Fruit fly (Drosophila melanogaster) whole organism, wandering third instar larva: ENCODE data around the gene Sod1.
A peak's percentile ranks its signal among the peaks of the same experiment; 100 is the strongest.

Experiments used
- Abd-B ChIP-seq: fragments of >200 bp; optimal IDR thresholded peaks from 2 replicates; lab custom pipeline; 2017; ENCODE audit warnings: missing biosample characterization, missing genetic modification characterization
- CG32264 ChIP-seq: fragments of 200-800 bp; sonication (Bioruptor generic); optimal IDR thresholded peaks from 2 replicates; lab custom pipeline; 2016; ENCODE audit warnings: missing biosample characterization, missing genetic modification characterization
- CG9705 ChIP-seq: fragments of 200-800 bp; sonication (Bioruptor generic); optimal IDR thresholded peaks from 2 replicates; lab custom pipeline; 2018; ENCODE audit warnings: missing biosample characterization, mild to moderate bottlenecking, missing genetic modification characterization
- CrebA ChIP-seq: fragments of 200-800 bp; sonication (Bioruptor generic); optimal IDR thresholded peaks from 2 replicates; lab custom pipeline; 2016; ENCODE audit warnings: missing biosample characterization, mild to moderate bottlenecking, missing genetic modification characterization, borderline replicate concordance
- Dfd ChIP-seq: fragments of >200 bp; optimal IDR thresholded peaks from 2 replicates; lab custom pipeline; 2017; ENCODE audit warnings: missing biosample characterization, missing genetic modification characterization
- Dif ChIP-seq: fragments of 200-275, 200-300 bp; sonication (Bioruptor generic); optimal IDR thresholded peaks from 2 replicates; lab custom pipeline; 2018; ENCODE audit warnings: missing biosample characterization, missing genetic modification characterization; ENCODE audit not compliant: partially characterized antibody
- GATAd ChIP-seq: sonication (Bioruptor generic); optimal IDR thresholded peaks from 2 replicates; lab custom pipeline; 2016; ENCODE audit warnings: missing biosample characterization, missing genetic modification characterization
- HLH106 ChIP-seq: fragments of 200-800 bp; optimal IDR thresholded peaks from 3 replicates; lab custom pipeline; 2019; ENCODE audit warnings: missing biosample characterization, mild to moderate bottlenecking, missing genetic modification characterization, moderate library complexity
- Hnf4 ChIP-seq: fragments of 200-800 bp; sonication (Bioruptor generic); optimal IDR thresholded peaks from 2 replicates; lab custom pipeline; 2016; ENCODE audit warnings: missing biosample characterization, mild to moderate bottlenecking, missing genetic modification characterization
- Hr78 ChIP-seq: fragments of >200 bp; optimal IDR thresholded peaks from 2 replicates; lab custom pipeline; 2017; ENCODE audit warnings: missing biosample characterization, missing genetic modification characterization
- Hr83 ChIP-seq: fragments of 200-300 bp; sonication (Bioruptor generic); optimal IDR thresholded peaks from 2 replicates; lab custom pipeline; 2016; ENCODE audit warnings: missing biosample characterization, mild to moderate bottlenecking, missing genetic modification characterization, moderate library complexity; ENCODE audit not compliant: poor library complexity, severe bottlenecking
- Jra ChIP-seq: sonication (Bioruptor generic); optimal IDR thresholded peaks from 2 replicates; lab custom pipeline; 2016; ENCODE audit warnings: missing biosample characterization, missing genetic modification characterization
- Mio ChIP-seq: sonication (Bioruptor generic); optimal IDR thresholded peaks from 2 replicates; lab custom pipeline; 2016; ENCODE audit warnings: missing biosample characterization, missing genetic modification characterization
- Myc ChIP-seq: fragments of >200 bp; optimal IDR thresholded peaks from 2 replicates; lab custom pipeline; 2017
- N ChIP-seq: fragments of >200 bp; optimal IDR thresholded peaks from 2 replicates; lab custom pipeline; 2018; ENCODE audit warnings: missing biosample characterization, missing external identifiers, missing genetic modification characterization
- OdsH ChIP-seq: fragments of 200-800 bp; sonication (Bioruptor generic); optimal IDR thresholded peaks from 2 replicates; lab custom pipeline; 2016; ENCODE audit warnings: missing biosample characterization, mild to moderate bottlenecking, missing genetic modification characterization
- Rel ChIP-seq, 2 experiments: fragments of 200-800 bp; sonication (Bioruptor generic) in 1 of 2; optimal IDR thresholded peaks; 2 replicates in 1 of 2; 3 replicates in 1 of 2; lab custom pipeline; 2016 to 2019; ENCODE audit warnings: mild to moderate bottlenecking in 2 of 2, missing biosample characterization in 2 of 2, missing genetic modification characterization in 2 of 2, moderate library complexity in 1 of 2
- Sp1 ChIP-seq: fragments of 200-800 bp; sonication (Bioruptor generic); optimal IDR thresholded peaks from 3 replicates; lab custom pipeline; 2019; ENCODE audit warnings: missing biosample characterization, mild to moderate bottlenecking, missing genetic modification characterization, moderate library complexity
- Vsx2 ChIP-seq: fragments of 200-300, 225-300 bp; sonication (Bioruptor generic); optimal IDR thresholded peaks from 2 replicates; lab custom pipeline; 2018; ENCODE audit warnings: missing biosample characterization, missing genetic modification characterization; ENCODE audit not compliant: partially characterized antibody
- br ChIP-seq: fragments of 200-800 bp; sonication (Bioruptor generic); optimal IDR thresholded peaks from 2 replicates; lab custom pipeline; 2016; ENCODE audit warnings: missing biosample characterization, missing genetic modification characterization
- brk ChIP-seq: fragments of 200-800 bp; sonication (Bioruptor generic); optimal IDR thresholded peaks from 2 replicates; lab custom pipeline; 2016; ENCODE audit warnings: missing biosample characterization, mild to moderate bottlenecking, missing genetic modification characterization
- dl ChIP-seq, 2 experiments: fragments of 175-275, 200-275 bp in 1 of 2; fragments of 200-275 bp in 1 of 2; sonication (Bioruptor generic); optimal IDR thresholded peaks; lab custom pipeline; 2018; ENCODE audit warnings: mild to moderate bottlenecking in 2 of 2, missing biosample characterization in 2 of 2, missing genetic modification characterization in 2 of 2, moderate library complexity in 2 of 2; ENCODE audit not compliant: partially characterized antibody in 2 of 2, insufficient read depth in 1 of 2
- dmrt93B ChIP-seq: fragments of 200-800 bp; sonication (Bioruptor generic); optimal IDR thresholded peaks from 2 replicates; lab custom pipeline; 2018; ENCODE audit warnings: missing biosample characterization, mild to moderate bottlenecking, missing genetic modification characterization
- dsf ChIP-seq: sonication (Bioruptor generic); optimal IDR thresholded peaks from 2 replicates; lab custom pipeline; 2016; ENCODE audit warnings: missing biosample characterization, missing genetic modification characterization, borderline replicate concordance
- ey ChIP-seq: fragments of 200-800 bp; sonication (Bioruptor generic); optimal IDR thresholded peaks from 2 replicates; lab custom pipeline; 2016; ENCODE audit warnings: missing biosample characterization, missing genetic modification characterization
- foxo ChIP-seq, 2 experiments: fragments of 200-800 bp; sonication (Bioruptor generic); optimal IDR thresholded peaks; 2 replicates in 1 of 2; 3 replicates in 1 of 2; lab custom pipeline; 2016 to 2017; ENCODE audit warnings: missing biosample characterization in 2 of 2, missing genetic modification characterization in 2 of 2
- fru ChIP-seq: fragments of 200-800 bp; sonication (Bioruptor generic); optimal IDR thresholded peaks from 3 replicates; lab custom pipeline; 2016; ENCODE audit warnings: missing biosample characterization, mild to moderate bottlenecking, missing genetic modification characterization
- h ChIP-seq: fragments of 200-800 bp; sonication (Bioruptor generic); optimal IDR thresholded peaks from 3 replicates; lab custom pipeline; 2016; ENCODE audit warnings: missing biosample characterization, mild to moderate bottlenecking, missing genetic modification characterization
- jim ChIP-seq: fragments of 175-275, 200-325 bp; sonication (Bioruptor generic); optimal IDR thresholded peaks from 2 replicates; lab custom pipeline; 2016; ENCODE audit warnings: missing biosample characterization, mild to moderate bottlenecking, missing genetic modification characterization
- lola ChIP-seq: fragments of >200 bp; optimal IDR thresholded peaks from 2 replicates; lab custom pipeline; 2017; ENCODE audit warnings: missing biosample characterization, missing genetic modification characterization
- pan ChIP-seq: fragments of >200 bp; optimal IDR thresholded peaks from 2 replicates; lab custom pipeline; 2017
- psq ChIP-seq: fragments of 200-800 bp; sonication (Bioruptor generic); optimal IDR thresholded peaks from 3 replicates; lab custom pipeline; 2017; ENCODE audit warnings: missing biosample characterization, mild to moderate bottlenecking, missing genetic modification characterization, moderate library complexity
- rgr ChIP-seq: fragments of 200-800 bp; sonication (Bioruptor generic); optimal IDR thresholded peaks from 3 replicates; lab custom pipeline; 2016; ENCODE audit warnings: missing biosample characterization, mild to moderate bottlenecking, missing genetic modification characterization
- sage ChIP-seq: fragments of 200-800 bp; sonication (Bioruptor generic); optimal IDR thresholded peaks from 2 replicates; lab custom pipeline; 2016; ENCODE audit warnings: missing biosample characterization, mild to moderate bottlenecking, missing genetic modification characterization
- sv ChIP-seq: fragments of 200-800 bp; sonication (Bioruptor generic); optimal IDR thresholded peaks from 3 replicates; lab custom pipeline; 2016; ENCODE audit warnings: missing biosample characterization, missing genetic modification characterization
- tai ChIP-seq: sonication (Bioruptor generic); optimal IDR thresholded peaks from 2 replicates; lab custom pipeline; 2016; ENCODE audit warnings: missing biosample characterization, missing genetic modification characterization
- usp ChIP-seq: fragments of >200 bp; optimal IDR thresholded peaks from 2 replicates; lab custom pipeline; 2017; ENCODE audit warnings: missing biosample characterization, missing genetic modification characterization
- woc ChIP-seq: sonication (Bioruptor generic); optimal IDR thresholded peaks from 2 replicates; lab custom pipeline; 2016; ENCODE audit warnings: missing biosample characterization, mild to moderate bottlenecking, missing genetic modification characterization

The Sod1 gene

DNA sequence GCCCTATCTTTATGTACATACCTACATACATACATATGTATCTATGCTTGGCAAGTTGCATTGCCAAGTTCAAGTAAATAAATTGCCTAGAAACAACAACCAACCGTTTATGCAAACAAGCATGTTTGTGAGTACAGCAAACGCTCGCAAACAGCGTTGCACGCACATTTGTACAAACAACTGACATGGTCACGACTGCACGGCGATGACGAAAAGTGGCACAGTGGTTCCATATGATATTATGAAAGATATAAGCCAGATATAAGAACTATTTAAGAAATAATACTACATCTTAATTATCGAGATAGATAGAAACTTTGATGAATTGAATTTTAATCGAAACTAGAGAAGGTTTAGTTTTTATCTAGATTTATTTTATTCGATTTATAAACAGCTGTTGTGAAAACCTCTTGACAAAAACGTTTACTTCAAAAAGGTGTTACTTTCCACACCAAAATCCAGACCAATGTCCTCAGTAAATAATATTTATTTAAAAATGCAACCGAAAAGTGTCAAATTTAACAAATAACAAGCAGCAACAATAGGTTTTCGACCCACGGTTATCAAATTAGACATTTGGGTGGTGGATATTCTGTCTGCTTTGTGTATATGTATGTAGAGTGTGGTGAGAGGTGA is 23.6 kb downstream of the Sod1 start:
- TF ChIP-seq usp (GFP tag; lab: Kevin White, UChicago), result no peak
- peak; percentile 74 for TF ChIP-seq ey
- TF ChIP-seq Hr83, result peak; percentile 96
- no peak for TF ChIP-seq Rel (GFP tag; optimal IDR thresholded peaks at IDR 0.05; lab: Kevin White, UChicago)
- TF ChIP-seq Rel (tag; optimal IDR thresholded peaks at IDR 0.05; lab: Kevin White, UChicago), result no peak
- peak; percentile 72 for TF ChIP-seq fru
- peak; percentile 68 for TF ChIP-seq woc
- no peak for TF ChIP-seq Mio (GFP tag; lab: Kevin White, UChicago)
- TF ChIP-seq dsf (GFP tag; lab: Kevin White, UChicago), result no peak
- TF ChIP-seq lola (GFP tag; lab: Kevin White, UChicago), result no peak
- TF ChIP-seq Dif (GFP tag; lab: Kevin White, UChicago), result no peak
- TF ChIP-seq N (GFP tag; lab: Kevin White, UChicago), result no peak
- TF ChIP-seq jim (GFP tag; lab: Kevin White, UChicago), result peak; percentile 55
- TF ChIP-seq Abd-B, result no peak
- TF ChIP-seq Jra (GFP tag; lab: Kevin White, UChicago), result peak; percentile 8
- TF ChIP-seq Vsx2 (GFP tag; lab: Kevin White, UChicago), result no peak
- TF ChIP-seq sv (GFP tag; lab: Kevin White, UChicago), result peak; percentile 90
- TF ChIP-seq dmrt93B (GFP tag; lab: Kevin White, UChicago), result peak; percentile 6
- peak; percentile 78 for TF ChIP-seq tai (GFP tag; lab: Kevin White, UChicago)
- TF ChIP-seq pan (lab: Kevin White, UChicago), result no peak
- TF ChIP-seq CrebA (GFP tag; lab: Kevin White, UChicago), result no peak
- TF ChIP-seq Hr78, result no peak
- peak in 1 of 2 experiments; percentile 84 for TF ChIP-seq foxo (GFP tag; optimal IDR thresholded peaks at IDR 0.05; lab: Kevin White, UChicago)
- peak; percentile 25 for TF ChIP-seq GATAd (GFP tag; lab: Kevin White, UChicago)
- TF ChIP-seq CG32264 (GFP tag; lab: Kevin White, UChicago), result peak; percentile 13
- peak; percentile 40 for TF ChIP-seq brk (GFP tag; lab: Kevin White, UChicago)
- peak; percentile 47 for TF ChIP-seq Hnf4 (GFP tag; lab: Kevin White, UChicago)
- TF ChIP-seq Dfd (GFP tag; lab: Kevin White, UChicago), result no peak
- TF ChIP-seq Sp1 (GFP tag; lab: Kevin White, UChicago), result peak; percentile 76
- peak; percentile 42 for TF ChIP-seq sage (GFP tag; lab: Kevin White, UChicago)
- TF ChIP-seq Myc, result no peak
- no peak for TF ChIP-seq CG9705 (GFP tag; lab: Kevin White, UChicago)
- TF ChIP-seq psq, result peak; percentile 79
- peak; percentile 54 for TF ChIP-seq HLH106 (tag; lab: Kevin White, UChicago)
- TF ChIP-seq br (GFP tag; lab: Kevin White, UChicago), result peak; percentile 70
- TF ChIP-seq h (GFP tag; lab: Kevin White, UChicago), result peak; percentile 81
- peak; percentile 80 for TF ChIP-seq OdsH (GFP tag; lab: Kevin White, UChicago)
- TF ChIP-seq rgr (GFP tag; lab: Kevin White, UChicago), result peak; percentile 74
- no peak for TF ChIP-seq dl (GFP tag; optimal IDR thresholded peaks at IDR 0.05; lab: Kevin White, UChicago; ENCODE audit: insufficient read depth in 1 of 2, partially characterized antibody in 2 of 2)

DNA sequence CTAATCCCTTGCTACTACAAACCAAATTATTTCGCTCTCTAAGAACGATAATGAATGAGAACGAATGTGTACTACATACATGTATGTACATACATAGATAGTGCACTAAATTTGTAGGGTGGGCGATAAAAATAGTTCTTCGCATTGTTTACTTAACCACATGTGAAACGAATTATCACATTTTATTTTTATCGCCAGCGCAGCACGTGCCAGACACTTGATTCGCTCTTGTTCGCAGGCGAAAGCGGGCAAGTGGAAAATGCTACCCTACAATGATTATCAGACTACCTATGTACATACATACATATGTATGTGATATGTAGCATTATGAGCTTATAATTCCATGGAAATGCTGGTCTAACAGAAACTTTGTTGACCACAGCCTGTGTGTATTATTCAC is 27.7 kb downstream of the Sod1 start:
- no peak for TF ChIP-seq fru
- TF ChIP-seq CG9705 (GFP tag; lab: Kevin White, UChicago), result no peak
- TF ChIP-seq Sp1 (GFP tag; lab: Kevin White, UChicago), result no peak
- no peak for TF ChIP-seq rgr (GFP tag; lab: Kevin White, UChicago)
- TF ChIP-seq woc, result no peak
- TF ChIP-seq Hr78, result no peak
- no peak for TF ChIP-seq Rel (GFP tag; optimal IDR thresholded peaks at IDR 0.05; lab: Kevin White, UChicago)
- no peak for TF ChIP-seq Rel (tag; optimal IDR thresholded peaks at IDR 0.05; lab: Kevin White, UChicago)
- TF ChIP-seq brk (GFP tag; lab: Kevin White, UChicago), result no peak
- no peak for TF ChIP-seq Jra (GFP tag; lab: Kevin White, UChicago)
